Worm (Caenorhabditis elegans): ENCODE measurements around the gene K08H10.10.
A peak's percentile ranks its signal among the peaks of the same experiment; 100 is the strongest.

ce11 chrV:9970119-9970518, 30.7 kb upstream of the K08H10.10 start:
- TF ChIP-seq dao-5 (tag; optimal IDR thresholded peaks at IDR 0.05) (peak; percentile 70), him-1 (tag; optimal IDR thresholded peaks at IDR 0.05) (peak; percentile 94), W03F9.2 (tag; optimal IDR thresholded peaks at IDR 0.05) (no peak)

Data from whole organism, L4/young adult.